Fruit fly (Drosophila melanogaster) Kc167 (cell line): ENCODE measurements around the gene Naa60.

Experiments used
- Myc ChIP-seq: fragments of >200 bp; optimal IDR thresholded peaks from 2 replicates; lab custom pipeline; 2017; ENCODE audit warnings: missing external identifiers
- Sin3A ChIP-seq: fragments of >200 bp; optimal IDR thresholded peaks from 2 replicates; lab custom pipeline; 2018; ENCODE audit warnings: missing external identifiers
- psq ChIP-seq: fragments of >200 bp; optimal IDR thresholded peaks from 2 replicates; lab custom pipeline; 2017; ENCODE audit warnings: missing external identifiers

- no peak for TF ChIP-seq psq (lab: Kevin White, UChicago)
- no peak for TF ChIP-seq Myc
- TF ChIP-seq Sin3A, result no peak
Observed at dm6 chr3L:9718929-9719328, 7.8 kb upstream of the Naa60 start, which contains the start of the genes CG18178 and CG14174.
